Worm (Caenorhabditis elegans) whole organism, L2 larva: ENCODE results near the gene srh-8.

ENCODE experiments used
- C34F6.9 ChIP-seq: fragments of 150-350 bp; optimal IDR thresholded peaks from 2 replicates; lab custom pipeline; 2014; ENCODE audit warnings: missing biosample characterization, missing genetic modification characterization
- F13H6.1 ChIP-seq: sonication (generic microtip); optimal IDR thresholded peaks from 2 replicates; lab custom pipeline; 2016; ENCODE audit warnings: missing genetic modification characterization, missing compliant biosample characterization
- R02D3.7 ChIP-seq: fragments of 150-350 bp; optimal IDR thresholded peaks from 2 replicates; lab custom pipeline; 2014; ENCODE audit warnings: missing biosample characterization, missing genetic modification characterization
- Y55F3AM.14 ChIP-seq: fragments of 200-800 bp; sonication (Bioruptor generic); optimal IDR thresholded peaks from 2 replicates; lab custom pipeline; 2018; ENCODE audit warnings: mild to moderate bottlenecking, missing genetic modification characterization, missing compliant biosample characterization
- alr-1 ChIP-seq: fragments of 150-350 bp; optimal IDR thresholded peaks from 2 replicates; lab custom pipeline; 2014; ENCODE audit warnings: missing biosample characterization, missing genetic modification characterization
- aly-2 ChIP-seq: fragments of 150-350 bp; optimal IDR thresholded peaks from 2 replicates; lab custom pipeline; 2014; ENCODE audit warnings: missing biosample characterization, missing genetic modification characterization
- blmp-1 ChIP-seq: sonication (generic microtip); optimal IDR thresholded peaks from 2 replicates; lab custom pipeline; 2017; ENCODE audit warnings: missing genetic modification characterization, mild to moderate bottlenecking, missing compliant biosample characterization, antibody characterized with exemption, moderate library complexity; ENCODE audit not compliant: insufficient read depth
- ceh-16 ChIP-seq: fragments of 150-350 bp; optimal IDR thresholded peaks from 2 replicates; lab custom pipeline; 2014; ENCODE audit warnings: missing biosample characterization, missing genetic modification characterization
- ceh-82 ChIP-seq: fragments of 150-350 bp; optimal IDR thresholded peaks from 2 replicates; lab custom pipeline; 2014; ENCODE audit warnings: missing biosample characterization, missing genetic modification characterization
- crh-2 ChIP-seq: sonication (generic microtip); optimal IDR thresholded peaks from 2 replicates; lab custom pipeline; 2017; ENCODE audit warnings: missing biosample characterization, missing genetic modification characterization
- dmd-4 ChIP-seq: sonication (generic microtip); optimal IDR thresholded peaks from 2 replicates; lab custom pipeline; 2017; ENCODE audit warnings: missing biosample characterization, missing genetic modification characterization
- egl-27 ChIP-seq: sonication (generic microtip); optimal IDR thresholded peaks from 3 replicates; lab custom pipeline; 2017; ENCODE audit warnings: missing biosample characterization, missing genetic modification reagents, missing genetic modification characterization
- elt-1 ChIP-seq: fragments of 150-350 bp; optimal IDR thresholded peaks from 2 replicates; lab custom pipeline; 2014; ENCODE audit warnings: missing biosample characterization, missing genetic modification characterization
- elt-3 ChIP-seq: sonication (generic microtip); optimal IDR thresholded peaks from 2 replicates; lab custom pipeline; 2017; ENCODE audit warnings: missing biosample characterization, missing genetic modification characterization
- fos-1 ChIP-seq: fragments of 150-350 bp; optimal IDR thresholded peaks from 2 replicates; lab custom pipeline; 2014; ENCODE audit warnings: missing biosample characterization, missing genetic modification characterization
- gmeb-1 ChIP-seq: fragments of 150-350 bp; optimal IDR thresholded peaks from 2 replicates; lab custom pipeline; 2014; ENCODE audit warnings: missing biosample characterization, missing genetic modification characterization
- lin-11 ChIP-seq: fragments of 150-350 bp; sonication (generic microtip); optimal IDR thresholded peaks from 2 replicates; lab custom pipeline; 2014; ENCODE audit warnings: missing biosample characterization, missing genetic modification characterization, inconsistent platforms, mixed read lengths
- lin-39 ChIP-seq: fragments of 150-350 bp; optimal IDR thresholded peaks from 2 replicates; lab custom pipeline; 2014; ENCODE audit warnings: missing biosample characterization, missing genetic modification reagents, missing genetic modification characterization
- lsy-2 ChIP-seq, 2 experiments: fragments of 150-350 bp in 1 of 2; sonication (generic microtip) in 1 of 2; optimal IDR thresholded peaks; 2 replicates each; lab custom pipeline; 2014 to 2017; ENCODE audit warnings: missing biosample characterization in 2 of 2, missing genetic modification characterization in 2 of 2
- mbf-1 ChIP-seq: sonication (generic microtip); optimal IDR thresholded peaks from 2 replicates; lab custom pipeline; 2017; ENCODE audit warnings: missing biosample characterization, missing genetic modification characterization
- mdl-1 ChIP-seq, 2 experiments: fragments of 150-350 bp in 1 of 2; sonication (generic microtip) in 1 of 2; optimal IDR thresholded peaks; 2 replicates each; lab custom pipeline; 2017; ENCODE audit warnings: missing biosample characterization in 2 of 2, missing genetic modification characterization in 2 of 2
- nhr-10 ChIP-seq: sonication (generic microtip); optimal IDR thresholded peaks from 2 replicates; lab custom pipeline; 2017; ENCODE audit warnings: missing biosample characterization, missing genetic modification characterization
- nhr-129 ChIP-seq: fragments of 150-350 bp; optimal IDR thresholded peaks from 2 replicates; lab custom pipeline; 2014; ENCODE audit warnings: missing biosample characterization, missing genetic modification characterization
- nhr-21 ChIP-seq: fragments of 150-350 bp; optimal IDR thresholded peaks from 2 replicates; lab custom pipeline; 2014; ENCODE audit warnings: missing biosample characterization, missing genetic modification characterization
- nhr-23 ChIP-seq: fragments of 150-350 bp; optimal IDR thresholded peaks from 2 replicates; lab custom pipeline; 2014; ENCODE audit warnings: missing biosample characterization, missing genetic modification reagents, missing genetic modification characterization
- nhr-237 ChIP-seq: fragments of 150-350 bp; optimal IDR thresholded peaks from 2 replicates; lab custom pipeline; 2014; ENCODE audit warnings: missing biosample characterization, missing genetic modification characterization
- nhr-25 ChIP-seq: fragments of 150-350 bp; sonication (generic microtip); optimal IDR thresholded peaks from 3 replicates; lab custom pipeline; 2014; ENCODE audit warnings: missing biosample characterization, missing genetic modification characterization
- nhr-6 ChIP-seq: fragments of 150-350 bp; optimal IDR thresholded peaks from 2 replicates; lab custom pipeline; 2014; ENCODE audit warnings: missing biosample characterization, missing genetic modification characterization
- nhr-77 ChIP-seq: fragments of 150-350 bp; optimal IDR thresholded peaks from 2 replicates; lab custom pipeline; 2014; ENCODE audit warnings: missing biosample characterization, missing genetic modification characterization
- peb-1 ChIP-seq: fragments of 150-350 bp; optimal IDR thresholded peaks from 2 replicates; lab custom pipeline; 2014; ENCODE audit warnings: missing biosample characterization, missing genetic modification characterization
- sem-4 ChIP-seq: fragments of 150-350 bp; optimal IDR thresholded peaks from 2 replicates; lab custom pipeline; 2014; ENCODE audit warnings: missing biosample characterization, missing genetic modification reagents, missing genetic modification characterization
- sma-3 ChIP-seq: sonication (generic microtip); optimal IDR thresholded peaks from 2 replicates; lab custom pipeline; 2016; ENCODE audit warnings: missing genetic modification reagents, missing genetic modification characterization, missing compliant biosample characterization
- sma-9 ChIP-seq, 2 experiments: fragments of 150-350 bp in 1 of 2; sonication (generic microtip) in 1 of 2; optimal IDR thresholded peaks; 2 replicates each; lab custom pipeline; 2014 to 2016; ENCODE audit warnings: missing genetic modification characterization in 2 of 2, mild to moderate bottlenecking in 1 of 2, missing biosample characterization in 1 of 2, missing compliant biosample characterization in 1 of 2, missing genetic modification reagents in 1 of 2, moderate library complexity in 1 of 2
- unc-62 ChIP-seq: fragments of 150-350 bp; optimal IDR thresholded peaks from 2 replicates; lab custom pipeline; 2014; ENCODE audit warnings: missing biosample characterization, missing genetic modification reagents, missing genetic modification characterization
- ztf-1 ChIP-seq: fragments of 200-800 bp; sonication (Bioruptor generic); conservative IDR thresholded peaks from 2 replicates; pipeline ENCODE4 v1.3.6; 2022; ENCODE audit warnings: missing genetic modification characterization, missing compliant biosample characterization

srh-8 gene

DNA sequence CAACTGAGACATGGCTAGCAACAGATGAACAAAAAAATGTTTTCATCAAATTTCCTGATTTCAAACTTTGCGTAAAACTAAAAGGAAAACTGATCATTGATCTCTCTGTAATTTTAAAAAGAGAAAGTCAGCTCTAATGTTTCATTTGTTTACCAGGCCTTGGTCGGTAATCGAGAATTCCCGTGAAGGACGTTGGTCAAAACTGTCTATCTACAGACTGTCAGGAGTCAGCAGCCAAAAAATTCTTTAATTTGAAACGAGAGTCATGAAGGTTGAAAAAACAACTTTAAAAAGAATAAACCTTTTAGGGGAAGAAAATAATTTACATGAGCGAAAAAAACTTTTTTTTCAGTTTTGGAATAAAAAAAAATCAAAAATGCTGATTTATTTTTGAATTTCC lies 20.2 kb upstream of the srh-8 start:
- TF ChIP-seq ceh-82 (tag; lab: Kevin White, UChicago) (no peak), Y55F3AM.14 (GFP tag; lab: Kevin White, UChicago) (no peak), blmp-1 (tag; lab: Kevin White, UChicago) (peak; percentile 54), nhr-25 (tag; lab: Kevin White, UChicago) (peak; percentile 42), R02D3.7 (no peak), F13H6.1 (no peak), sma-9 (GFP tag; optimal IDR thresholded peaks at IDR 0.05; lab: Kevin White, UChicago) (peak; percentile 72), sma-9 (tag; optimal IDR thresholded peaks at IDR 0.05; lab: Kevin White, UChicago) (no peak), lin-11 (tag; lab: Kevin White, UChicago) (no peak), mbf-1 (tag; lab: Kevin White, UChicago) (no peak)

- TF ChIP-seq nhr-25 (tag; lab: Kevin White, UChicago) (no peak), nhr-77 (tag; lab: Kevin White, UChicago) (no peak), nhr-129 (tag; lab: Kevin White, UChicago) (no peak), mbf-1 (tag; lab: Kevin White, UChicago) (no peak), sma-9 (GFP tag; optimal IDR thresholded peaks at IDR 0.05; lab: Kevin White, UChicago) (peak; percentile 5), sma-9 (tag; optimal IDR thresholded peaks at IDR 0.05; lab: Kevin White, UChicago) (no peak)
- TF ChIP-seq, all 48 proteins: peak for 1
These were observed 17.7 kb upstream of the srh-8 start, which contains the start of gene nlp-28 for ce11 chrV:3987616-3988015. nlp-28 (plus strand) TSS chrV:3987900.

ce11 chrV:3989070-3989469 lies 16.2 kb upstream of the srh-8 start, which contains the start of gene nlp-27:
nlp-27 (plus strand) TSS chrV:3989378.
- TF ChIP-seq egl-27 (no peak), peb-1 (tag; lab: Kevin White, UChicago) (no peak), fos-1 (tag; lab: Kevin White, UChicago) (peak; percentile 1), alr-1 (tag; lab: Kevin White, UChicago) (no peak), sma-3 (GFP tag; lab: Kevin White, UChicago) (no peak), nhr-6 (tag; lab: Kevin White, UChicago) (no peak), nhr-237 (no peak), nhr-21 (peak; percentile 3), elt-3 (tag; lab: Kevin White, UChicago) (no peak), crh-2 (tag; lab: Kevin White, UChicago) (no peak)

ce11 chrV:3992334-3992733 lies 13.0 kb upstream of the srh-8 start:
- TF ChIP-seq nhr-10 (tag; lab: Kevin White, UChicago) (no peak), egl-27 (no peak), Y55F3AM.14 (GFP tag; lab: Kevin White, UChicago) (no peak), nhr-129 (tag; lab: Kevin White, UChicago) (no peak)

DNA sequence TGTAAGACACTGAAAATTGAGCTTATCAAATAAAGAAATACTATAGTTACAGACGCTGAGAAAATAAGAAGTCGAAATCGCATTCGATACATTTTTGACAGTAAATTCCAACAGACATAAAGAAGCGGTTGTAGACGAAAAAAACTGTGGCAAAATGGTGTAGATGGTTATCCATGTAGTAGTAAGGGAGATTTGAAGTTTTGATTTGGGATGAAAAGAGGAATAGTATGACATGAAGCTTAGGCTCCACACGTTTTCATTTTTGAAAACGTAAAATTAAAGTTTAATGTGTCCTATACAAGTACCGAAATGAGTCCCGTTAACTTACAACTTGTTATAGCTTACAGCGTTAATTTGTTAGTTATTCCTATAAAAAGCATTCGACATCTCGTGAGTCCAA lies 11.3 kb upstream of the srh-8 start, which contains the start of gene K09D9.9:
Gene K09D9.9 (minus strand): TSS at position 101 of the 400 bp plus-strand sequence.
- TF ChIP-seq peb-1 (tag; lab: Kevin White, UChicago): no peak
- no peak for TF ChIP-seq egl-27
- no peak for TF ChIP-seq lin-39
- TF ChIP-seq ceh-16 (tag; lab: Kevin White, UChicago): no peak
- TF ChIP-seq nhr-129 (tag; lab: Kevin White, UChicago): no peak
- no peak for TF ChIP-seq mdl-1 (tag; optimal IDR thresholded peaks at IDR 0.05; lab: Kevin White, UChicago)
- no peak for TF ChIP-seq nhr-10 (tag; lab: Kevin White, UChicago)
- no peak for TF ChIP-seq elt-1 (tag; lab: Kevin White, UChicago)
- no peak for TF ChIP-seq gmeb-1 (tag; lab: Kevin White, UChicago)
- no peak for TF ChIP-seq sem-4 (tag; lab: Kevin White, UChicago)
- TF ChIP-seq lin-11 (tag; lab: Kevin White, UChicago): no peak
- no peak for TF ChIP-seq nhr-237

DNA sequence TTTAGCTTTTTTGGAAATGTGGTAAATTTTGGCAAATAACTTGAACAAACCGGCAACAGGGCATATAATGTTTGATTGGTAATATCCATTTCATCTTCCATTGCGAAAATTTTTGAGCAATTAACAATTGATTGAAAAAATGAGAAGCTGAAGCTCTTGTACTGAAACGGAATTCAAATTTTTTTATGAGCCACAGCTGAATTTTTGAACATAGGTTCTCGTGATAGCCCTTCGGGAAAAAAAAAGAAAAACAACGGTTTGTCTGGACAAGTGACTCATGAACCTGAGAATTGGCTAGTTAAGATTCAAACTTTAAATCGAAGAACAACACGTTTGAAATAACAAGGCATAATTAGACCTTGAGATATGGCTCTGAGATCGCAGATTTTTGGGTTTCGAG lies 9.5 kb upstream of the srh-8 start, which contains the start of gene srx-62:
Gene srx-62 (minus strand): TSS at position 101 of the 400 bp plus-strand sequence.
- no peak for TF ChIP-seq nhr-23 (tag; lab: Kevin White, UChicago)
- no peak for TF ChIP-seq crh-2 (tag; lab: Kevin White, UChicago)
- no peak for TF ChIP-seq elt-3 (tag; lab: Kevin White, UChicago)
- TF ChIP-seq dmd-4 (tag; lab: Kevin White, UChicago): no peak
- TF ChIP-seq peb-1 (tag; lab: Kevin White, UChicago): no peak
- no peak for TF ChIP-seq sma-3 (GFP tag; lab: Kevin White, UChicago)
- no peak for TF ChIP-seq C34F6.9
- TF ChIP-seq egl-27: no peak
- TF ChIP-seq ztf-1 (GFP tag; lab: Robert Waterston, UW): no peak
- no peak for TF ChIP-seq unc-62 (GFP tag; lab: Kevin White, UChicago)
- TF ChIP-seq lsy-2 (tag; optimal IDR thresholded peaks at IDR 0.05; lab: Kevin White, UChicago): no peak
- no peak for TF ChIP-seq aly-2 (tag; lab: Kevin White, UChicago)
- TF ChIP-seq, all 48 proteins: peak for 0
